Fruit fly (Drosophila melanogaster) whole organism, embryonic: ENCODE data around the gene CG5160.

Experiments
- Awh ChIP-seq: fragments of 200-800 bp; sonication (Bioruptor generic); IDR thresholded peaks from 2 replicates; pipeline ENCODE4, ENCODE4 v1.3.6; 2022; ENCODE audit warnings: missing biosample characterization, missing genetic modification characterization
- CG10274 ChIP-seq: fragments of 200-800 bp; sonication (Bioruptor generic); optimal IDR thresholded peaks from 3 replicates; lab custom pipeline; 2017; ENCODE audit warnings: missing biosample characterization, mild to moderate bottlenecking, missing genetic modification characterization
- CG13624 ChIP-seq: fragments of 200-800 bp; sonication (Bioruptor generic); optimal IDR thresholded peaks from 2 replicates; lab custom pipeline; 2016; ENCODE audit warnings: missing biosample characterization, missing genetic modification characterization
- CG14965 ChIP-seq: fragments of 200-800 bp; sonication (Bioruptor generic); optimal IDR thresholded peaks from 2 replicates; lab custom pipeline; 2016; ENCODE audit warnings: missing biosample characterization, missing genetic modification characterization, borderline replicate concordance
- CG16863 ChIP-seq: fragments of 200-800 bp; sonication (Bioruptor generic); optimal IDR thresholded peaks from 3 replicates; lab custom pipeline; 2016; ENCODE audit warnings: missing biosample characterization, missing genetic modification characterization
- CG17829 ChIP-seq: fragments of 200-800 bp; optimal IDR thresholded peaks from 2 replicates; lab custom pipeline; 2019; ENCODE audit warnings: missing biosample characterization, mild to moderate bottlenecking, missing genetic modification characterization, moderate library complexity
- CG18599 ChIP-seq: fragments of 200-800 bp; sonication (Bioruptor generic); optimal IDR thresholded peaks from 3 replicates; lab custom pipeline; 2017; ENCODE audit warnings: missing biosample characterization, missing genetic modification characterization, mild to moderate bottlenecking, moderate library complexity, missing genetic modification reagents
- CG18764 ChIP-seq: fragments of 200-800 bp; sonication (Bioruptor generic); optimal IDR thresholded peaks from 3 replicates; lab custom pipeline; 2016; ENCODE audit warnings: missing biosample characterization, missing genetic modification characterization
- CG2120 ChIP-seq: fragments of 200-800 bp; sonication (Bioruptor generic); optimal IDR thresholded peaks from 3 replicates; lab custom pipeline; 2016; ENCODE audit warnings: missing biosample characterization, missing genetic modification characterization
- CG33213 ChIP-seq: fragments of 200-800 bp; sonication (Bioruptor generic); optimal IDR thresholded peaks from 3 replicates; lab custom pipeline; 2016; ENCODE audit warnings: missing biosample characterization, missing genetic modification characterization
- CG4282 ChIP-seq: fragments of 200-800 bp; sonication (Bioruptor generic); optimal IDR thresholded peaks from 2 replicates; lab custom pipeline; 2016; ENCODE audit warnings: missing biosample characterization, missing genetic modification characterization
- CG4424 ChIP-seq: fragments of 200-800 bp; sonication (Bioruptor generic); optimal IDR thresholded peaks from 3 replicates; lab custom pipeline; 2016; ENCODE audit warnings: missing biosample characterization, missing genetic modification characterization
- CG4617 ChIP-seq: fragments of 200-800 bp; sonication (Bioruptor generic); optimal IDR thresholded peaks from 3 replicates; lab custom pipeline; 2016; ENCODE audit warnings: missing biosample characterization, missing genetic modification characterization, borderline replicate concordance
- CG6689 ChIP-seq: fragments of 200-800 bp; sonication (Bioruptor generic); IDR thresholded peaks from 2 replicates; pipeline ENCODE4 v1.3.6; 2022; ENCODE audit warnings: missing biosample characterization, missing genetic modification characterization
- CG8290 ChIP-seq, 3 experiments: fragments of 200-800 bp; sonication (Bioruptor generic); optimal IDR thresholded peaks; 2 replicates each; lab custom pipeline; 2016 to 2019; ENCODE audit warnings: missing biosample characterization in 3 of 3, missing genetic modification characterization in 3 of 3, mild to moderate bottlenecking in 2 of 3, moderate library complexity in 1 of 3
- CoRest ChIP-seq: fragments of 200-800 bp; sonication (Bioruptor generic); optimal IDR thresholded peaks from 3 replicates; lab custom pipeline; 2018; ENCODE audit warnings: missing biosample characterization, mild to moderate bottlenecking, missing genetic modification characterization, moderate library complexity
- D19B ChIP-seq: fragments of 200-800 bp; sonication (Bioruptor generic); optimal IDR thresholded peaks from 2 replicates; lab custom pipeline; 2017; ENCODE audit warnings: missing biosample characterization, mild to moderate bottlenecking, missing genetic modification characterization
- Dad ChIP-seq: fragments of 200-800 bp; sonication (Bioruptor generic); optimal IDR thresholded peaks from 3 replicates; lab custom pipeline; 2016; ENCODE audit warnings: missing biosample characterization, missing genetic modification characterization
- Deaf1 ChIP-seq: fragments of 200-800 bp; optimal IDR thresholded peaks from 3 replicates; lab custom pipeline; 2019; ENCODE audit warnings: missing biosample characterization, mild to moderate bottlenecking, missing genetic modification characterization, moderate library complexity
- Doc2 ChIP-seq: fragments of 200-800 bp; sonication (Bioruptor generic); IDR thresholded peaks from 2 replicates; pipeline ENCODE4 v1.3.6; 2022; ENCODE audit warnings: missing biosample characterization, missing genetic modification characterization
- Gug ChIP-seq: fragments of 200-800 bp; sonication (Bioruptor generic); IDR thresholded peaks from 4 replicates; pipeline ENCODE4 v1.3.6; 2022; ENCODE audit warnings: missing biosample characterization, missing genetic modification characterization
- H15 ChIP-seq: fragments of 200-800 bp; sonication (Bioruptor generic); IDR thresholded peaks from 3 replicates; pipeline ENCODE4 v1.3.6; 2022; ENCODE audit warnings: missing biosample characterization, missing genetic modification characterization
- Hr3 ChIP-seq: fragments of 200-800 bp; sonication (Bioruptor generic); optimal IDR thresholded peaks from 3 replicates; lab custom pipeline; 2016; ENCODE audit warnings: missing biosample characterization, missing genetic modification characterization
- MBD-R2 ChIP-seq: fragments of 200-800 bp; sonication (Bioruptor generic); IDR thresholded peaks from 2 replicates; pipeline ENCODE4 v1.3.6; 2022; ENCODE audit warnings: missing biosample characterization, missing genetic modification characterization
- Oaz ChIP-seq: fragments of 200-800 bp; sonication (Bioruptor generic); IDR thresholded peaks from 2 replicates; pipeline ENCODE4 v1.3.6; 2022; ENCODE audit warnings: missing biosample characterization, missing genetic modification characterization
- Sin3A ChIP-seq: fragments of >200 bp; optimal IDR thresholded peaks from 2 replicates; lab custom pipeline; 2018
- TFAM ChIP-seq: fragments of 200-800 bp; sonication (Bioruptor generic); optimal IDR thresholded peaks from 2 replicates; lab custom pipeline; 2017; ENCODE audit warnings: missing biosample characterization, missing genetic modification characterization, inconsistent platforms
- bab2 ChIP-seq: fragments of 200-800 bp; sonication (Bioruptor generic); optimal IDR thresholded peaks from 2 replicates; lab custom pipeline; 2016; ENCODE audit warnings: missing biosample characterization, missing genetic modification characterization
- chm ChIP-seq: fragments of 200-800 bp; sonication (Bioruptor generic); IDR thresholded peaks from 2 replicates; pipeline ENCODE4 v1.3.6; 2022; ENCODE audit warnings: missing biosample characterization, missing genetic modification characterization
- cwo ChIP-seq: fragments of 200-800 bp; sonication (Bioruptor generic); optimal IDR thresholded peaks from 3 replicates; lab custom pipeline; 2017; ENCODE audit warnings: missing biosample characterization, missing genetic modification characterization, mild to moderate bottlenecking, moderate library complexity, missing genetic modification reagents
- disco-r ChIP-seq: fragments of 200-800 bp; sonication (Bioruptor generic); optimal IDR thresholded peaks from 2 replicates; lab custom pipeline; 2016; ENCODE audit warnings: missing biosample characterization, missing genetic modification characterization
- grau ChIP-seq: fragments of 200-800 bp; optimal IDR thresholded peaks from 3 replicates; lab custom pipeline; 2019; ENCODE audit warnings: missing biosample characterization, mild to moderate bottlenecking, missing genetic modification characterization, moderate library complexity
- jigr1 ChIP-seq: fragments of 200-800 bp; sonication (Bioruptor generic); IDR thresholded peaks from 3 replicates; pipeline ENCODE4 v1.3.6; 2022; ENCODE audit warnings: missing biosample characterization, missing genetic modification characterization
- kah ChIP-seq: fragments of 200-800 bp; sonication (Bioruptor generic); optimal IDR thresholded peaks from 2 replicates; lab custom pipeline; 2018; ENCODE audit warnings: missing biosample characterization, mild to moderate bottlenecking, missing genetic modification characterization
- lbe ChIP-seq: fragments of 200-800 bp; sonication (Bioruptor generic); optimal IDR thresholded peaks from 2 replicates; lab custom pipeline; 2016; ENCODE audit warnings: missing biosample characterization, mild to moderate bottlenecking, missing genetic modification characterization
- luna ChIP-seq: fragments of 200-800 bp; sonication (Bioruptor generic); optimal IDR thresholded peaks from 2 replicates; lab custom pipeline; 2016; ENCODE audit warnings: missing biosample characterization, missing genetic modification characterization
- maf-S ChIP-seq: fragments of 200-800 bp; sonication (Bioruptor generic); optimal IDR thresholded peaks from 2 replicates; lab custom pipeline; 2016; ENCODE audit warnings: missing biosample characterization, missing genetic modification characterization
- nerfin-1 ChIP-seq: fragments of 200-800 bp; sonication (Bioruptor generic); optimal IDR thresholded peaks from 3 replicates; lab custom pipeline; 2019; ENCODE audit warnings: missing biosample characterization, mild to moderate bottlenecking, missing genetic modification characterization, moderate library complexity
- nmo ChIP-seq: fragments of 200-800 bp; sonication (Bioruptor generic); optimal IDR thresholded peaks from 2 replicates; lab custom pipeline; 2018; ENCODE audit warnings: missing biosample characterization, mild to moderate bottlenecking, missing genetic modification characterization, moderate library complexity
- pan ChIP-seq, 4 experiments: fragments of >200 bp in 3 of 4; fragments of 200-800 bp in 1 of 4; sonication (Bioruptor generic) in 1 of 4; optimal IDR thresholded peaks in 3 of 4; IDR thresholded peaks in 1 of 4; 2 replicates each; pipeline versions ENCODE4 v1.3.6 to Lab custom; 2017 to 2022; ENCODE audit warnings: missing biosample characterization in 2 of 4, missing genetic modification characterization in 2 of 4, mixed read lengths in 1 of 4
- rib ChIP-seq: fragments of 200-800 bp; sonication (Bioruptor generic); IDR thresholded peaks from 2 replicates; pipeline ENCODE4 v1.3.6; 2022; ENCODE audit warnings: missing biosample characterization, missing genetic modification characterization
- sd ChIP-seq: fragments of 200-800 bp; sonication (Bioruptor generic); optimal IDR thresholded peaks from 3 replicates; lab custom pipeline; 2018; ENCODE audit warnings: missing biosample characterization, mild to moderate bottlenecking, missing genetic modification characterization, moderate library complexity
- slp2 ChIP-seq: fragments of 200-800 bp; sonication (Bioruptor generic); optimal IDR thresholded peaks from 2 replicates; lab custom pipeline; 2016; ENCODE audit warnings: missing biosample characterization, missing genetic modification characterization
- sna ChIP-seq: fragments of 200-800 bp; sonication (Bioruptor generic); IDR thresholded peaks from 2 replicates; pipeline ENCODE4 v1.3.6; 2022; ENCODE audit warnings: missing biosample characterization, missing genetic modification characterization; ENCODE audit not compliant: partially characterized antibody
- toy ChIP-seq: fragments of 200-800 bp; sonication (Bioruptor generic); IDR thresholded peaks from 2 replicates; pipeline ENCODE4 v1.3.6; 2022; ENCODE audit warnings: missing biosample characterization, missing genetic modification characterization
- tup ChIP-seq: fragments of 200-800 bp; sonication (Bioruptor generic); optimal IDR thresholded peaks from 2 replicates; lab custom pipeline; 2016; ENCODE audit warnings: missing biosample characterization, mild to moderate bottlenecking, missing genetic modification characterization, moderate library complexity
- unc-4 ChIP-seq: fragments of 200-800 bp; sonication (Bioruptor generic); IDR thresholded peaks from 2 replicates; pipeline ENCODE4 v1.3.6; 2022; ENCODE audit warnings: missing biosample characterization, missing genetic modification characterization; ENCODE audit not compliant: partially characterized antibody
- zfh2 ChIP-seq: fragments of 200-800 bp; sonication (Bioruptor generic); optimal IDR thresholded peaks from 2 replicates; lab custom pipeline; 2016; ENCODE audit warnings: missing biosample characterization, missing genetic modification characterization

The CG5160 gene

DNA sequence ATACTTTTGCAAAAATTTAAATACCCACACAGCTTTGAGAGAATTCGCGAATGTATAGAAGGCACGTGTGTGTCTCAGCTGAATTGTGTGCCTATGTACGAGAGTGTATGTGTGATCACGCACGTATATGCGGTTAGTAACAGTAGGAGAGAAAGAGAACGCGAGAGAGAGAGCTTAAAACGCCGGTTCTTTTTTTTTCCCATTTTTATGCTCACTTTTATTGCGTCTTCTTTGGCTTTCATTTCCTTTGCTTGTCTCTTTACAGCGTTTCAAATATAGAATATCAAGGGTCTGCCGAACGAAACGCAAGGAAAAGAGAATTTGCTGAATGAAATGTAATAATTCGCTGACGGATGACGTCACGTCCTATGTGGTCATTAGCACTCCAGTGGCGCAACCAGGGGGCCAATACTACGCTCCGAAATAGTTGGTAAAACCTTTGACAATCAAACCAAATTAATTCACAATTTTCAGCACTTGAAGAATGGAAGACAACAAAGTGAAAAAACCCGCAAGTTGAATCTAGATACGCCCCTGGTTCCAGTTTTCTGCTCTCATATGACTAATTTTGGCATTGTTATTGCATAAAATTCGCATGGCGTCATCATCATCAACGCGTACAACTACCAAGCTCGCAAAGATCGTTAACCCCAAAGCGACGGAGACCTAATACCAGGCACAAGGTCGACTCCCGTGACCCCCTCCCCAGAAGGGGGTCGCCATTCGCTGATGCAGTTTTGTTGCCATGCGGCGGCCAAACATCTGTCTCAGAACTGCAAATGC is 26.5 kb upstream of the CG5160 start (continued):
- TF ChIP-seq Dad (GFP tag; lab: Kevin White, UChicago) (peak; percentile 50), maf-S (peak; percentile 59), nerfin-1 (no peak), CG4282 (peak; percentile 8), CG4424 (GFP tag; lab: Kevin White, UChicago) (no peak), CG33213 (no peak), sna (no peak), chm (GFP tag; lab: Robert Waterston, UW) (peak; percentile 60), zfh2 (GFP tag; lab: Kevin White, UChicago) (peak; percentile 91), Gug (GFP tag; lab: Robert Waterston, UW) (peak; percentile 76; the same call in 2 of the 4 replicates), CG18764 (GFP tag; lab: Kevin White, UChicago) (no peak), rib (GFP tag; lab: Robert Waterston, UW) (peak; percentile 75), luna (GFP tag; lab: Kevin White, UChicago) (peak; percentile 76), CoRest (tag; lab: Kevin White, UChicago) (peak; percentile 54), Doc2 (no peak), Hr3 (GFP tag; lab: Kevin White, UChicago) (peak; percentile 7), H15 (GFP tag; lab: Robert Waterston, UW) (0 out of 3 replicates have a peak, but pooled peaks have one; percentile 20), MBD-R2 (GFP tag; lab: Robert Waterston, UW) (peak; percentile 62; the same call in 1 of the 2 replicates), sd (tag; lab: Kevin White, UChicago) (peak; percentile 46), Sin3A (no peak), nmo (GFP tag; lab: Kevin White, UChicago) (no peak), Awh (no peak), Deaf1 (tag; lab: Kevin White, UChicago) (no peak), cwo (GFP tag; lab: Kevin White, UChicago) (peak; percentile 8), kah (GFP tag; lab: Kevin White, UChicago) (no peak), pan (optimal IDR thresholded peaks at IDR 0.05; lab: Kevin White, UChicago) (no peak), pan (GFP tag; optimal IDR thresholded peaks at IDR 0.05 in 1 of 2, IDR thresholded peaks at IDR 0.05 in 1 of 2) (peak in 1 of 2 experiments; percentile 51), jigr1 (GFP tag; lab: Robert Waterston, UW) (no peak), CG6689 (GFP tag; lab: Robert Waterston, UW) (0 out of 2 replicates have a peak, but pooled peaks have one; percentile 34), CG18599 (GFP tag; lab: Kevin White, UChicago) (peak; percentile 87), grau (tag; lab: Kevin White, UChicago) (peak; percentile 64), CG10274 (no peak), CG17829 (tag; lab: Kevin White, UChicago) (no peak), lbe (GFP tag; lab: Kevin White, UChicago) (peak; percentile 68), disco-r (GFP tag; lab: Kevin White, UChicago) (peak; percentile 35), CG14965 (GFP tag; lab: Kevin White, UChicago) (no peak), slp2 (GFP tag; lab: Kevin White, UChicago) (no peak), CG2120 (GFP tag; lab: Kevin White, UChicago) (peak; percentile 96), TFAM (GFP tag; lab: Kevin White, UChicago) (no peak), CG16863 (GFP tag; lab: Kevin White, UChicago) (peak; percentile 6), CG13624 (peak; percentile 83), D19B (peak; percentile 55), CG8290 (GFP tag; optimal IDR thresholded peaks at IDR 0.05; lab: Kevin White, UChicago) (no peak), CG8290 (tag; optimal IDR thresholded peaks at IDR 0.05; lab: Kevin White, UChicago) (peak in 1 of 2 experiments; percentile 89), tup (GFP tag; lab: Kevin White, UChicago) (no peak), unc-4 (no peak), bab2 (peak; percentile 50), CG4617 (GFP tag; lab: Kevin White, UChicago) (no peak), Oaz (GFP tag; lab: Robert Waterston, UW) (no peak), toy (GFP tag; lab: Robert Waterston, UW) (peak; percentile 74; the same call in 1 of the 2 replicates)
